Worm (Caenorhabditis elegans): ENCODE measurements around the gene somi-1.

The somi-1 gene

ce11 chrV:13408440-13408839 is 17.2 kb upstream of the somi-1 start:
- no peak for TF ChIP-seq hlh-4 (tag; optimal IDR thresholded peaks at IDR 0.05)
- TF ChIP-seq nhr-20 (tag; optimal IDR thresholded peaks at IDR 0.05), result no peak
- no peak for TF ChIP-seq fkh-10 (GFP tag; optimal IDR thresholded peaks at IDR 0.05)
- no peak for TF ChIP-seq unc-86 (tag; optimal IDR thresholded peaks at IDR 0.05)
- no peak for TF ChIP-seq skn-1 (tag; optimal IDR thresholded peaks at IDR 0.05)
- no peak for TF ChIP-seq dsc-1 (tag; optimal IDR thresholded peaks at IDR 0.05)
- TF ChIP-seq alr-1 (tag; optimal IDR thresholded peaks at IDR 0.05; ENCODE audit: borderline replicate concordance), result no peak
- TF ChIP-seq aly-2 (tag; optimal IDR thresholded peaks at IDR 0.05), result no peak
- no peak for TF ChIP-seq ces-1 (GFP tag; optimal IDR thresholded peaks at IDR 0.05)
- TF ChIP-seq ets-5 (GFP tag; IDR thresholded peaks at IDR 0.05), result no peak
- TF ChIP-seq rnt-1 (tag; optimal IDR thresholded peaks at IDR 0.05), result no peak
- no peak for TF ChIP-seq lsy-2 (tag; optimal IDR thresholded peaks at IDR 0.05)
- no peak for TF ChIP-seq nhr-12 (tag; optimal IDR thresholded peaks at IDR 0.05)
- no peak for TF ChIP-seq nhr-47 (tag; optimal IDR thresholded peaks at IDR 0.05)
- no peak for TF ChIP-seq snpc-4 (tag; optimal IDR thresholded peaks at IDR 0.05)
- TF ChIP-seq tlp-1 (tag; optimal IDR thresholded peaks at IDR 0.05), result no peak
- no peak for TF ChIP-seq ceh-88 (GFP tag; IDR thresholded peaks at IDR 0.05)
- TF ChIP-seq mep-1 (tag; optimal IDR thresholded peaks at IDR 0.05), result no peak
- TF ChIP-seq unc-62 (GFP tag; optimal IDR thresholded peaks at IDR 0.05), result no peak
- TF ChIP-seq pqm-1 (tag; optimal IDR thresholded peaks at IDR 0.05), result no peak

DNA sequence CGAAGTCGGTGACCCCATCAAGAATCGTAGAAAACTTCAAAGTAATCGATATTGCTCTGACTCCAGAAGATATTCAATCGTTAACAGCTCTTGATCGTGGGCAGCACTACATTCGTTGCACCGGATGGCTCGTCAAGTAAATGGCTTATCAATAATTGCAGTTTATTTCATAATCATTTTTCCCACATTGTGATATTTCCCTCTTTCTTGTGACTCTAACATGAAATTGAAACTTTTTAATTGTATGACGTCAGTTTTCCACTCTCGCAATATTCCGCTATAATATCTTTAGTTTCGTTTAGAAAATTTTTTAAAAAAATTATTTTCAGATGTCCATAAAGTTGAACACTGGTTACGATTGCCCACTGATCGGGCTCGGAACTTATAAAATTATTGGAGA is 16.7 kb upstream of the somi-1 start, which contains the start of gene F53F1.3:
Gene F53F1.3 (plus strand): TSS at position 330 of the 400 bp plus-strand sequence.
- TF ChIP-seq elt-2 (tag; optimal IDR thresholded peaks at IDR 0.05) (peak; percentile 14), nhr-90 (tag; optimal IDR thresholded peaks at IDR 0.05; ENCODE audit: poor library complexity) (no peak)

DNA sequence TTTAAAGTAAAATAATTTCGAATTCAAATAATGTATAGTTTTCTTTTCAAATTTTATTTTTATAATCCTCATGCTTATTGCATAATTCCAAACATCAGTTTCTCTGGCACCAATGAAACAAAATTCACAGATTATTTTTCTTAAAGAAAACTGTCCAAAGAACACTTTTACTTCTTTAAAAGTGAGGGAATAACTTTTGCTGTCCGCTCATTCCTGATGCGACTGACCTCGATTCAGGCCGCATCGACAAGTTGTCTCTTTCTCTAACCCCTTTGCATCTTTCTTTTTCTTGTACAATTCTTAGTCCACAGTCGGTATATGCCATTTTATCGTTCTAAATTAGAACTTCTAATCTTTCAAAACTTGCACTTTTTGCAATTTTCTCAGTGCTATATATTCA is 15.3 kb upstream of the somi-1 start, which contains the start of gene F53F1.2:
Gene F53F1.2 (plus strand): TSS at position 306 of the 400 bp plus-strand sequence.
- TF ChIP-seq mef-2 (tag; optimal IDR thresholded peaks at IDR 0.05) (no peak), tlp-1 (tag; optimal IDR thresholded peaks at IDR 0.05) (no peak), elt-3 (tag; optimal IDR thresholded peaks at IDR 0.05) (no peak), lsy-2 (tag; optimal IDR thresholded peaks at IDR 0.05) (no peak), zip-4 (GFP tag; optimal IDR thresholded peaks at IDR 0.05) (no peak), efl-1 (optimal IDR thresholded peaks at IDR 0.05) (no peak), efl-1 (GFP tag; optimal IDR thresholded peaks at IDR 0.05 in 1 of 2) (no peak), blmp-1 (tag; optimal IDR thresholded peaks at IDR 0.05) (peak; percentile 96), dpl-1 (GFP tag; optimal IDR thresholded peaks at IDR 0.05) (peak in 1 of 3 experiments; percentile 2), elt-2 (tag; optimal IDR thresholded peaks at IDR 0.05) (no peak), nhr-85 (tag) (peak; percentile 67)

ce11 chrV:13406032-13406431 is 14.8 kb upstream of the somi-1 start, which contains the start of gene cutl-1:
Gene cutl-1 (minus strand): TSS chrV:13406114.
- TF ChIP-seq ztf-11 (tag; optimal IDR thresholded peaks at IDR 0.05), result no peak
- TF ChIP-seq unc-98 (GFP tag; IDR thresholded peaks at IDR 0.05), result no peak
- TF ChIP-seq dpl-1 (GFP tag; optimal IDR thresholded peaks at IDR 0.05), result peak in 1 of 3 experiments; percentile 13
- peak in 1 of 2 experiments; percentile 55 for TF ChIP-seq lsy-2 (tag; optimal IDR thresholded peaks at IDR 0.05)
- TF ChIP-seq nhr-85 (tag), result no peak
- TF ChIP-seq tbx-2 (tag; optimal IDR thresholded peaks at IDR 0.05), result no peak

ce11 chrV:13402524-13402923 is 11.3 kb upstream of the somi-1 start:
- no peak for TF ChIP-seq egl-27 (tag; optimal IDR thresholded peaks at IDR 0.05)
- TF ChIP-seq lin-13 (GFP tag; optimal IDR thresholded peaks at IDR 0.05), result no peak
- TF ChIP-seq lsy-2 (tag; optimal IDR thresholded peaks at IDR 0.05), result peak in 1 of 2 experiments; percentile 37
- no peak for TF ChIP-seq C04F5.9 (tag; optimal IDR thresholded peaks at IDR 0.05)
- TF ChIP-seq ztf-4 (tag; optimal IDR thresholded peaks at IDR 0.05), result no peak
- no peak for TF ChIP-seq unc-98 (GFP tag; IDR thresholded peaks at IDR 0.05)
- TF ChIP-seq ets-5 (GFP tag; IDR thresholded peaks at IDR 0.05), result no peak
- TF ChIP-seq jun-1 (tag; optimal IDR thresholded peaks at IDR 0.05), result no peak
- no peak for TF ChIP-seq ceh-63 (GFP tag; optimal IDR thresholded peaks at IDR 0.05)
- TF ChIP-seq mef-2 (tag; optimal IDR thresholded peaks at IDR 0.05), result no peak
- no peak for TF ChIP-seq isw-1 (GFP tag; IDR thresholded peaks at IDR 0.05)
- no peak for TF ChIP-seq F16B12.6 (tag; optimal IDR thresholded peaks at IDR 0.05)
- no peak for TF ChIP-seq nhr-85 (tag)
- peak; percentile 70 for TF ChIP-seq rnt-1 (tag; optimal IDR thresholded peaks at IDR 0.05)
- peak; percentile 2 for TF ChIP-seq unc-130 (tag; optimal IDR thresholded peaks at IDR 0.05)
- peak; percentile 72 for TF ChIP-seq lin-14 (GFP tag; optimal IDR thresholded peaks at IDR 0.05)
- TF ChIP-seq tlp-1 (tag; optimal IDR thresholded peaks at IDR 0.05), result no peak
- TF ChIP-seq mep-1 (tag; optimal IDR thresholded peaks at IDR 0.05), result peak; percentile 20
- TF ChIP-seq pag-3 (tag; optimal IDR thresholded peaks at IDR 0.05; ENCODE audit: borderline replicate concordance, insufficient read depth), result no peak
- no peak for TF ChIP-seq hlh-4 (tag; optimal IDR thresholded peaks at IDR 0.05)
- TF ChIP-seq aly-2 (tag; optimal IDR thresholded peaks at IDR 0.05), result no peak
- TF ChIP-seq skn-1 (tag; optimal IDR thresholded peaks at IDR 0.05), result no peak
- no peak for TF ChIP-seq hpl-2 (GFP tag; optimal IDR thresholded peaks at IDR 0.05)

Data from whole organism, L1 larva.